Worm (Caenorhabditis elegans) whole organism, L4 larva: ENCODE measurements around the gene arle-14.

Source experiments
- F49E8.2 ChIP-seq: sonication (generic microtip); optimal IDR thresholded peaks from 2 replicates; lab custom pipeline; 2016; ENCODE audit warnings: missing compliant biosample characterization, mild to moderate bottlenecking, missing genetic modification characterization, borderline replicate concordance
- ZK546.5 ChIP-seq, 2 experiments: sonication (generic microtip); optimal IDR thresholded peaks; 2 replicates each; lab custom pipeline; 2017; ENCODE audit warnings: missing biosample characterization in 2 of 2, missing genetic modification characterization in 2 of 2
- ama-1 ChIP-seq: fragments of 150-350 bp; optimal IDR thresholded peaks from 2 replicates; lab custom pipeline; 2014; ENCODE audit warnings: inconsistent platforms, mixed read lengths
- fkh-10 ChIP-seq: fragments of 150-350 bp; optimal IDR thresholded peaks from 2 replicates; lab custom pipeline; 2014; ENCODE audit warnings: missing biosample characterization, missing genetic modification reagents, missing genetic modification characterization
- lin-39 ChIP-seq: fragments of 150-350 bp; optimal IDR thresholded peaks from 2 replicates; lab custom pipeline; 2014; ENCODE audit warnings: missing biosample characterization, missing genetic modification reagents, missing genetic modification characterization
- lsy-2 ChIP-seq, 2 experiments: fragments of 150-350 bp in 1 of 2; sonication (generic microtip) in 1 of 2; optimal IDR thresholded peaks; 2 replicates each; lab custom pipeline; 2014 to 2017; ENCODE audit warnings: missing biosample characterization in 2 of 2, missing genetic modification characterization in 2 of 2
- madf-5 ChIP-seq, 2 experiments: fragments of 200-800 bp; sonication (Bioruptor generic); IDR thresholded peaks; 2 replicates each; pipeline ENCODE4 v1.3.6; 2022; ENCODE audit warnings: missing compliant biosample characterization in 2 of 2, missing genetic modification characterization in 2 of 2
- nhr-11 ChIP-seq: fragments of 150-350 bp; optimal IDR thresholded peaks from 2 replicates; lab custom pipeline; 2014; ENCODE audit warnings: missing biosample characterization, missing genetic modification characterization
- nhr-25 ChIP-seq: sonication (generic microtip); optimal IDR thresholded peaks from 2 replicates; lab custom pipeline; 2017; ENCODE audit warnings: missing genetic modification characterization, mild to moderate bottlenecking, missing compliant biosample characterization, antibody characterized with exemption, moderate library complexity, borderline replicate concordance; ENCODE audit not compliant: insufficient read depth
- pha-4 ChIP-seq, 2 experiments: fragments of 150-350 bp in 1 of 2; fragments of 200-800 bp in 1 of 2; sonication (Bioruptor generic) in 1 of 2; IDR thresholded peaks in 1 of 2; optimal IDR thresholded peaks in 1 of 2; 2 replicates each; pipeline versions ENCODE4 v1.3.6 to Lab custom; 2014 to 2022; ENCODE audit warnings: missing genetic modification characterization in 2 of 2, missing genetic modification reagents in 2 of 2, missing biosample characterization in 1 of 2, missing compliant biosample characterization in 1 of 2
- pqm-1 ChIP-seq: sonication (generic microtip); optimal IDR thresholded peaks from 2 replicates; lab custom pipeline; 2017; ENCODE audit warnings: missing biosample characterization, missing genetic modification characterization
- snpc-4 ChIP-seq: fragments of 150-350 bp; optimal IDR thresholded peaks from 2 replicates; lab custom pipeline; 2014; ENCODE audit warnings: missing biosample characterization, missing genetic modification characterization
- unc-62 ChIP-seq, 3 experiments: fragments of 150-350 bp in 1 of 3; sonication (generic microtip); optimal IDR thresholded peaks in 2 of 3; peaks in 1 of 3; 1 replicate in 1 of 3; 2 replicates in 2 of 3; lab custom pipeline; 2014 to 2017; ENCODE audit warnings: missing biosample characterization in 3 of 3, missing genetic modification characterization in 3 of 3, missing genetic modification reagents in 3 of 3, missing genotype in 1 of 3
- zfp-2 ChIP-seq: sonication (generic microtip); optimal IDR thresholded peaks from 2 replicates; lab custom pipeline; 2016; ENCODE audit warnings: mild to moderate bottlenecking, missing genetic modification characterization, missing compliant biosample characterization

DNA sequence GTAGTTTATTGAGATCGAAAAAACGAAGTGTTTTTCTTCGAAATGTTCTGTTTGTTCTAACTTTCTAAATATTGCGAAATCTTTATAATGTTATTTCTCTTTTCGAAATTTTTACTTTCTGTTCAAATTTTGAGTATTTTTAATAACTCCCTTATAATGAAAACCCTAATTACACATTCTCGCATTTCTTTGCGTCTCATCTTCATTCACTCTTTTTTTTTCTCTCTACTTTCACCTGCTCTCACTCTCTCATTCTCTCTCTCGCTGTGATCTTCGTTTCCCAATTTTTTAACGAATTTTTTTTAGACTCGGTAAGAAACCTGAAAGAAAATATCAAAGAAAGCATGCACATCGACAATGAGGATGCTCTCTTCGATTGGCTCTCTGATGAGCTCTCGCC, 18.5 kb downstream of the arle-14 start, which contains the start of gene rbm-26:
- TF ChIP-seq pqm-1 (tag; lab: Kevin White, UChicago) (no peak), ZK546.5 (tag; optimal IDR thresholded peaks at IDR 0.05; lab: Kevin White, UChicago) (no peak), nhr-25 (tag; lab: Kevin White, UChicago) (no peak), nhr-11 (tag; lab: Kevin White, UChicago) (no peak), zfp-2 (tag; lab: Kevin White, UChicago) (no peak), lin-39 (tag; lab: Kevin White, UChicago) (no peak), madf-5 (GFP tag; IDR thresholded peaks at IDR 0.05; lab: Robert Waterston, UW) (no peak), ama-1 (lab: Kevin White, UChicago) (no peak), snpc-4 (tag; lab: Kevin White, UChicago) (no peak), F49E8.2 (tag; lab: Kevin White, UChicago) (no peak), pha-4 (GFP tag; IDR thresholded peaks at IDR 0.05; lab: Robert Waterston, UW) (no peak), pha-4 (tag; optimal IDR thresholded peaks at IDR 0.05; lab: Kevin White, UChicago) (no peak), lsy-2 (tag; optimal IDR thresholded peaks at IDR 0.05; lab: Kevin White, UChicago) (no peak), fkh-10 (GFP tag; lab: Kevin White, UChicago) (no peak), unc-62 (GFP tag; optimal IDR thresholded peaks at IDR 0.05 in 1 of 2; lab: Kevin White, UChicago) (no peak), unc-62 (tag; optimal IDR thresholded peaks at IDR 0.05; lab: Kevin White, UChicago) (no peak)
